Worm (Caenorhabditis elegans): ENCODE data around the gene ZK512.1.

- no peak for TF ChIP-seq lin-13 (tag; optimal IDR thresholded peaks at IDR 0.05)
- no peak for TF ChIP-seq flh-1 (GFP tag; optimal IDR thresholded peaks at IDR 0.05)
- no peak for TF ChIP-seq zip-8 (tag; optimal IDR thresholded peaks at IDR 0.05)
- TF ChIP-seq elt-1 (tag; optimal IDR thresholded peaks at IDR 0.05; ENCODE audit: borderline replicate concordance, insufficient read depth) = no peak
Measured at ce11 chrIII:9161553-9161952, 46.8 kb downstream of the ZK512.1 start, which contains the start of gene ptr-9.
